Fruit fly (Drosophila melanogaster) whole organism, embryonic: Measurements from ENCODE around the gene CG14454.
A peak's percentile ranks its signal among the peaks of the same experiment; 100 is the strongest.
"Not testable (repeated sequence)": the region's sequence is repeated elsewhere in the genome, so short reads cannot be mapped to it uniquely, and the experiment has no call there.

ENCODE experiments used
- ATbp ChIP-seq: fragments of 200-800 bp; sonication (Bioruptor generic); optimal IDR thresholded peaks from 2 replicates; lab custom pipeline; 2017; ENCODE audit warnings: missing biosample characterization, mild to moderate bottlenecking, missing genetic modification characterization, missing genetic modification reagents
- Awh ChIP-seq: fragments of 200-800 bp; sonication (Bioruptor generic); IDR thresholded peaks from 2 replicates; pipeline ENCODE4, ENCODE4 v1.3.6; 2022; ENCODE audit warnings: missing biosample characterization, missing genetic modification characterization
- CG10321 ChIP-seq: fragments of 200-800 bp; sonication (Bioruptor generic); IDR thresholded peaks from 2 replicates; pipeline ENCODE4 v1.3.6; 2022; ENCODE audit warnings: missing biosample characterization, missing genetic modification characterization
- CG10565 ChIP-seq: fragments of 200-800 bp; sonication (Bioruptor generic); optimal IDR thresholded peaks from 3 replicates; lab custom pipeline; 2016; ENCODE audit warnings: missing biosample characterization, mild to moderate bottlenecking, missing genetic modification characterization
- CG12071 ChIP-seq: fragments of 200-800 bp; sonication (Bioruptor generic); optimal IDR thresholded peaks from 3 replicates; lab custom pipeline; 2018; ENCODE audit warnings: missing biosample characterization, mild to moderate bottlenecking, missing genetic modification characterization
- CG14710 ChIP-seq: fragments of 200-800 bp; sonication (Bioruptor generic); optimal IDR thresholded peaks from 3 replicates; lab custom pipeline; 2019; ENCODE audit warnings: missing biosample characterization, mild to moderate bottlenecking, missing genetic modification characterization, moderate library complexity
- CG14965 ChIP-seq: fragments of 200-800 bp; sonication (Bioruptor generic); optimal IDR thresholded peaks from 2 replicates; lab custom pipeline; 2016; ENCODE audit warnings: missing biosample characterization, missing genetic modification characterization, borderline replicate concordance
- CG15073 ChIP-seq: fragments of 200-800 bp; sonication (Bioruptor generic); optimal IDR thresholded peaks from 2 replicates; lab custom pipeline; 2016; ENCODE audit warnings: missing biosample characterization, missing genetic modification characterization
- CG15601 ChIP-seq: fragments of 200-800 bp; sonication (Bioruptor generic); optimal IDR thresholded peaks from 3 replicates; lab custom pipeline; 2019; ENCODE audit warnings: missing biosample characterization, mild to moderate bottlenecking, missing genetic modification characterization, moderate library complexity
- CG1792 ChIP-seq: fragments of 200-800 bp; sonication (Bioruptor generic); optimal IDR thresholded peaks from 2 replicates; lab custom pipeline; 2016; ENCODE audit warnings: missing biosample characterization, missing genetic modification characterization
- CG18599 ChIP-seq: fragments of 200-800 bp; sonication (Bioruptor generic); optimal IDR thresholded peaks from 3 replicates; lab custom pipeline; 2017; ENCODE audit warnings: missing biosample characterization, missing genetic modification characterization, mild to moderate bottlenecking, moderate library complexity, missing genetic modification reagents
- CG2199 ChIP-seq: fragments of 200-800 bp; sonication (Bioruptor generic); IDR thresholded peaks from 3 replicates; pipeline ENCODE4 v1.3.6; 2022; ENCODE audit warnings: missing biosample characterization, missing genetic modification characterization
- CG2202 ChIP-seq: fragments of 200-800 bp; sonication (Bioruptor generic); optimal IDR thresholded peaks from 2 replicates; lab custom pipeline; 2018; ENCODE audit warnings: missing biosample characterization, mild to moderate bottlenecking, missing genetic modification characterization
- CG30020 ChIP-seq: fragments of 200-800 bp; optimal IDR thresholded peaks from 2 replicates; lab custom pipeline; 2019; ENCODE audit warnings: missing biosample characterization, mild to moderate bottlenecking, missing genetic modification characterization, moderate library complexity
- CG3407 ChIP-seq: fragments of 200-800 bp; sonication (Bioruptor generic); optimal IDR thresholded peaks from 2 replicates; lab custom pipeline; 2018; ENCODE audit warnings: missing biosample characterization, mild to moderate bottlenecking, missing genetic modification characterization
- CG4820 ChIP-seq: fragments of 200-800 bp; sonication (Bioruptor generic); optimal IDR thresholded peaks from 3 replicates; lab custom pipeline; 2016; ENCODE audit warnings: missing biosample characterization, missing genetic modification characterization
- CG8388 ChIP-seq: fragments of 200-800 bp; sonication (Bioruptor generic); optimal IDR thresholded peaks from 2 replicates; lab custom pipeline; 2019; ENCODE audit warnings: missing biosample characterization, mild to moderate bottlenecking, missing genetic modification characterization, moderate library complexity
- CTCF ChIP-seq: fragments of 200-800 bp; sonication (Bioruptor generic); optimal IDR thresholded peaks from 2 replicates; lab custom pipeline; 2017; ENCODE audit warnings: missing biosample characterization, mild to moderate bottlenecking, missing genetic modification characterization, moderate library complexity
- Dad ChIP-seq: fragments of 200-800 bp; sonication (Bioruptor generic); optimal IDR thresholded peaks from 3 replicates; lab custom pipeline; 2016; ENCODE audit warnings: missing biosample characterization, missing genetic modification characterization
- Drgx ChIP-seq: fragments of 200-800 bp; sonication (Bioruptor generic); IDR thresholded peaks from 2 replicates; pipeline ENCODE4 v1.3.6; 2022; ENCODE audit warnings: missing biosample characterization, missing genetic modification characterization
- Elba2 ChIP-seq: fragments of 200-800 bp; sonication (Bioruptor generic); optimal IDR thresholded peaks from 3 replicates; lab custom pipeline; 2016; ENCODE audit warnings: missing biosample characterization, missing genetic modification characterization
- H15 ChIP-seq: fragments of 200-800 bp; sonication (Bioruptor generic); IDR thresholded peaks from 3 replicates; pipeline ENCODE4 v1.3.6; 2022; ENCODE audit warnings: missing biosample characterization, missing genetic modification characterization
- H2.0 ChIP-seq: fragments of 200-800 bp; sonication (Bioruptor generic); IDR thresholded peaks from 2 replicates; pipeline ENCODE4 v1.3.6; 2022; ENCODE audit warnings: missing biosample characterization, missing genetic modification characterization
- HLHmδ ChIP-seq: fragments of 200-800 bp; sonication (Bioruptor generic); optimal IDR thresholded peaks from 2 replicates; lab custom pipeline; 2018; ENCODE audit warnings: missing biosample characterization, mild to moderate bottlenecking, missing genetic modification characterization, moderate library complexity
- Hey ChIP-seq: fragments of 200-800 bp; sonication (Bioruptor generic); optimal IDR thresholded peaks from 3 replicates; lab custom pipeline; 2018; ENCODE audit warnings: missing biosample characterization, mild to moderate bottlenecking, missing genetic modification characterization
- HmgZ ChIP-seq: fragments of 200-800 bp; sonication (Bioruptor generic); optimal IDR thresholded peaks from 2 replicates; lab custom pipeline; 2018; ENCODE audit warnings: missing biosample characterization, mild to moderate bottlenecking, missing genetic modification characterization
- caup ChIP-seq: fragments of 200-800 bp; sonication (Bioruptor generic); optimal IDR thresholded peaks from 3 replicates; lab custom pipeline; 2017; ENCODE audit warnings: missing biosample characterization, mild to moderate bottlenecking, missing genetic modification characterization, moderate library complexity; ENCODE audit not compliant: severe bottlenecking
- chif ChIP-seq, 2 experiments: fragments of 200-800 bp; sonication (Bioruptor generic); optimal IDR thresholded peaks; 3 replicates each; lab custom pipeline; 2016; ENCODE audit warnings: missing biosample characterization in 2 of 2, missing genetic modification characterization in 2 of 2
- danr ChIP-seq: fragments of 200-800 bp; sonication (Bioruptor generic); IDR thresholded peaks from 2 replicates; pipeline ENCODE4 v1.3.6; 2022; ENCODE audit warnings: missing biosample characterization, missing genetic modification characterization
- disco-r ChIP-seq: fragments of 200-800 bp; sonication (Bioruptor generic); optimal IDR thresholded peaks from 2 replicates; lab custom pipeline; 2016; ENCODE audit warnings: missing biosample characterization, missing genetic modification characterization
- dm ChIP-seq: fragments of 200-800 bp; sonication (Bioruptor generic); optimal IDR thresholded peaks from 3 replicates; lab custom pipeline; 2016; ENCODE audit warnings: missing biosample characterization, missing genetic modification characterization
- gcm2 ChIP-seq: fragments of 200-800 bp; sonication (Bioruptor generic); optimal IDR thresholded peaks from 2 replicates; lab custom pipeline; 2016; ENCODE audit warnings: missing biosample characterization, missing genetic modification characterization
- grn ChIP-seq: fragments of 200-800 bp; sonication (Bioruptor generic); optimal IDR thresholded peaks from 3 replicates; lab custom pipeline; 2017; ENCODE audit warnings: missing biosample characterization, missing genetic modification characterization
- gt ChIP-seq: fragments of 200-800 bp; sonication (Bioruptor generic); IDR thresholded peaks from 2 replicates; pipeline ENCODE4 v1.3.6; 2022; ENCODE audit warnings: missing biosample characterization, missing genetic modification characterization
- ind ChIP-seq: fragments of 200-800 bp; sonication (Bioruptor generic); optimal IDR thresholded peaks from 3 replicates; lab custom pipeline; 2016; ENCODE audit warnings: missing biosample characterization, missing genetic modification characterization
- repo ChIP-seq: fragments of 200-800 bp; sonication (Bioruptor generic); optimal IDR thresholded peaks from 2 replicates; lab custom pipeline; 2016; ENCODE audit warnings: missing biosample characterization, missing genetic modification characterization
- run ChIP-seq: fragments of 200-800 bp; sonication (Bioruptor generic); optimal IDR thresholded peaks from 3 replicates; lab custom pipeline; 2018; ENCODE audit warnings: missing biosample characterization, mild to moderate bottlenecking, missing genetic modification characterization
- sima ChIP-seq: fragments of 200-800 bp; sonication (Bioruptor generic); optimal IDR thresholded peaks from 2 replicates; lab custom pipeline; 2016; ENCODE audit warnings: missing biosample characterization, missing genetic modification characterization
- sqz ChIP-seq: fragments of 200-800 bp; sonication (Bioruptor generic); optimal IDR thresholded peaks from 3 replicates; lab custom pipeline; 2018; ENCODE audit warnings: missing biosample characterization, mild to moderate bottlenecking, missing genetic modification characterization

CG14454 gene

dm6 chr3L:22696930-22697329 is 4.6 kb upstream of the CG14454 start, which contains the start of gene CG32453:
Gene CG32453, plus strand, starts transcription at chr3L:22697230.
- TF ChIP-seq sima (GFP tag; lab: Kevin White, UChicago); CG10565 (GFP tag; lab: Kevin White, UChicago); HmgZ (tag; lab: Kevin White, UChicago): not testable (repeated sequence)
- TF ChIP-seq, all 482 proteins: peak for 0; not testable (repeated sequence) for 482

- TF ChIP-seq CG10321 (GFP tag; lab: Robert Waterston, UW) (no peak), Drgx (GFP tag; lab: Robert Waterston, UW) (no peak), CG12071 (GFP tag; lab: Kevin White, UChicago) (no peak), CG18599 (no peak), dm (GFP tag; lab: Kevin White, UChicago) (no peak), Elba2 (GFP tag; lab: Kevin White, UChicago) (no peak)
- TF ChIP-seq, all 482 proteins: peak for 0
Measured at dm6 chr3L:22695653-22696052, 3.3 kb upstream of the CG14454 start, which contains the start of gene CG14452. Gene CG14452, plus strand, starts transcription at chr3L:22695953.

- TF ChIP-seq Awh (GFP tag; lab: Robert Waterston, UW) (no peak), H15 (GFP tag; lab: Robert Waterston, UW) (no peak), gt (no peak), CG2202 (tag; lab: Kevin White, UChicago) (no peak), CG4820 (GFP tag; lab: Kevin White, UChicago) (no peak), CG15601 (tag; lab: Kevin White, UChicago) (no peak), danr (no peak)
- TF ChIP-seq, all 482 proteins: peak for 0
Measured at dm6 chr3L:22693712-22694111, 1.4 kb upstream of the CG14454 start, which contains the start of the genes CG12546 and CG14453. Gene CG12546, minus strand, starts transcription at chr3L:22693812. Gene CG14453, plus strand, starts transcription at chr3L:22694083.

- no peak for TF ChIP-seq repo
- TF ChIP-seq CG3407 (GFP tag; lab: Kevin White, UChicago) = no peak
- no peak for TF ChIP-seq gcm2
- TF ChIP-seq ind (GFP tag; lab: Kevin White, UChicago) = no peak
- no peak for TF ChIP-seq CG1792 (GFP tag; lab: Kevin White, UChicago)
- TF ChIP-seq H2.0 (GFP tag; lab: Robert Waterston, UW) = no peak
- TF ChIP-seq sqz (GFP tag; lab: Kevin White, UChicago) = no peak
- no peak for TF ChIP-seq CG14965 (GFP tag; lab: Kevin White, UChicago)
- no peak for TF ChIP-seq run
- no peak for TF ChIP-seq HLHmδ
- TF ChIP-seq caup (GFP tag; lab: Kevin White, UChicago) = no peak
Measured at dm6 chr3L:22686987-22687386, 5.3 kb downstream of the CG14454 start, which contains the start of the genes CG14455 and CG14456. Gene CG14455, minus strand, starts transcription at chr3L:22687087. Gene CG14456, plus strand, starts transcription at chr3L:22687222.

dm6 chr3L:22680932-22681331 is 11.4 kb downstream of the CG14454 start:
- TF ChIP-seq chif (GFP tag; optimal IDR thresholded peaks at IDR 0.05; lab: Kevin White, UChicago) (no peak), CG30020 (tag; lab: Kevin White, UChicago) (no peak), CG8388 (GFP tag; lab: Kevin White, UChicago) (peak; percentile 75), Hey (tag; lab: Kevin White, UChicago) (no peak), disco-r (GFP tag; lab: Kevin White, UChicago) (no peak), CTCF (GFP tag; lab: Kevin White, UChicago) (peak; percentile 62), Dad (no peak), CG10565 (GFP tag; lab: Kevin White, UChicago) (no peak), CG2199 (peak; percentile 70; the same call in 2 of the 3 replicates), ATbp (GFP tag; lab: Kevin White, UChicago) (no peak), CG15073 (peak; percentile 73), CG14710 (tag; lab: Kevin White, UChicago) (peak; percentile 11), grn (GFP tag; lab: Kevin White, UChicago) (peak; percentile 71), CG15601 (tag; lab: Kevin White, UChicago) (peak; percentile 83)
